Fruit fly (Drosophila melanogaster) whole organism, embryonic: ENCODE data around the gene CG5107.
A peak's percentile ranks its signal among the peaks of the same experiment; 100 is the strongest.

ENCODE experiments used
- ATbp ChIP-seq: fragments of 200-800 bp; sonication (Bioruptor generic); optimal IDR thresholded peaks from 2 replicates; lab custom pipeline; 2017; ENCODE audit warnings: missing biosample characterization, mild to moderate bottlenecking, missing genetic modification characterization, missing genetic modification reagents
- CG11398 ChIP-seq: fragments of 200-800 bp; sonication (Bioruptor generic); optimal IDR thresholded peaks from 2 replicates; lab custom pipeline; 2016; ENCODE audit warnings: missing biosample characterization, missing genetic modification characterization
- CG11695 ChIP-seq: fragments of 200-800 bp; sonication (Bioruptor generic); IDR thresholded peaks from 3 replicates; pipeline ENCODE4 v1.3.6; 2022; ENCODE audit warnings: missing biosample characterization, missing genetic modification characterization
- CG14050 ChIP-seq: fragments of 200-800 bp; sonication (Bioruptor generic); IDR thresholded peaks from 3 replicates; pipeline ENCODE4 v1.3.6; 2022; ENCODE audit warnings: missing biosample characterization, missing genetic modification characterization
- CG14965 ChIP-seq: fragments of 200-800 bp; sonication (Bioruptor generic); optimal IDR thresholded peaks from 2 replicates; lab custom pipeline; 2016; ENCODE audit warnings: missing biosample characterization, missing genetic modification characterization, borderline replicate concordance
- CG15011 ChIP-seq: fragments of 200-800 bp; sonication (Bioruptor generic); optimal IDR thresholded peaks from 3 replicates; lab custom pipeline; 2018; ENCODE audit warnings: missing biosample characterization, mild to moderate bottlenecking, missing genetic modification characterization
- CG15514 ChIP-seq: fragments of 200-800 bp; sonication (Bioruptor generic); optimal IDR thresholded peaks from 3 replicates; lab custom pipeline; 2017; ENCODE audit warnings: missing biosample characterization, missing genetic modification characterization, mild to moderate bottlenecking, moderate library complexity, missing genetic modification reagents
- CG16863 ChIP-seq: fragments of 200-800 bp; sonication (Bioruptor generic); optimal IDR thresholded peaks from 3 replicates; lab custom pipeline; 2016; ENCODE audit warnings: missing biosample characterization, missing genetic modification characterization
- CG1792 ChIP-seq: fragments of 200-800 bp; sonication (Bioruptor generic); optimal IDR thresholded peaks from 2 replicates; lab custom pipeline; 2016; ENCODE audit warnings: missing biosample characterization, missing genetic modification characterization
- CG18764 ChIP-seq: fragments of 200-800 bp; sonication (Bioruptor generic); optimal IDR thresholded peaks from 3 replicates; lab custom pipeline; 2016; ENCODE audit warnings: missing biosample characterization, missing genetic modification characterization
- CG32767 ChIP-seq: fragments of 200-800 bp; sonication (Bioruptor generic); IDR thresholded peaks from 2 replicates; pipeline ENCODE4 v1.3.6; 2022; ENCODE audit warnings: missing biosample characterization, missing genetic modification characterization
- CG32772 ChIP-seq: fragments of 200-800 bp; sonication (Bioruptor generic); IDR thresholded peaks from 2 replicates; pipeline ENCODE4 v1.3.6; 2022; ENCODE audit warnings: missing biosample characterization, missing genetic modification characterization
- CG33213 ChIP-seq: fragments of 200-800 bp; sonication (Bioruptor generic); optimal IDR thresholded peaks from 3 replicates; lab custom pipeline; 2016; ENCODE audit warnings: missing biosample characterization, missing genetic modification characterization
- CG34422 ChIP-seq: fragments of 200-800 bp; sonication (Bioruptor generic); IDR thresholded peaks from 3 replicates; pipeline ENCODE4 v1.3.6; 2022; ENCODE audit warnings: missing biosample characterization, missing genetic modification characterization
- CG4360 ChIP-seq: fragments of 200-800 bp; sonication (Bioruptor generic); IDR thresholded peaks from 2 replicates; pipeline ENCODE4 v1.3.6; 2022; ENCODE audit warnings: missing biosample characterization, missing genetic modification characterization
- CG4854 ChIP-seq: fragments of 200-800 bp; sonication (Bioruptor generic); optimal IDR thresholded peaks from 2 replicates; lab custom pipeline; 2016; ENCODE audit warnings: missing biosample characterization, missing genetic modification characterization, inconsistent platforms
- CG6813 ChIP-seq: fragments of 200-800 bp; sonication (Bioruptor generic); optimal IDR thresholded peaks from 2 replicates; lab custom pipeline; 2017; ENCODE audit warnings: missing biosample characterization, missing genetic modification characterization, mild to moderate bottlenecking, moderate library complexity, missing genetic modification reagents
- CG7357 ChIP-seq: fragments of 200-800 bp; sonication (Bioruptor generic); IDR thresholded peaks from 3 replicates; pipeline ENCODE4 v1.3.6; 2022; ENCODE audit warnings: missing biosample characterization, missing genetic modification characterization
- CG7839 ChIP-seq: fragments of 200-800 bp; sonication (Bioruptor generic); optimal IDR thresholded peaks from 3 replicates; lab custom pipeline; 2018; ENCODE audit warnings: missing biosample characterization, mild to moderate bottlenecking, missing genetic modification characterization, moderate library complexity
- CG8388 ChIP-seq: fragments of 200-800 bp; sonication (Bioruptor generic); optimal IDR thresholded peaks from 2 replicates; lab custom pipeline; 2019; ENCODE audit warnings: missing biosample characterization, mild to moderate bottlenecking, missing genetic modification characterization, moderate library complexity
- CG8944 ChIP-seq: fragments of 200-800 bp; sonication (Bioruptor generic); optimal IDR thresholded peaks from 3 replicates; lab custom pipeline; 2016; ENCODE audit warnings: missing biosample characterization, missing genetic modification characterization
- CG9932 ChIP-seq: fragments of 200-800 bp; sonication (Bioruptor generic); IDR thresholded peaks from 2 replicates; pipeline ENCODE4 v1.3.6; 2022; ENCODE audit warnings: missing biosample characterization, missing genetic modification characterization
- Drgx ChIP-seq: fragments of 200-800 bp; sonication (Bioruptor generic); IDR thresholded peaks from 2 replicates; pipeline ENCODE4 v1.3.6; 2022; ENCODE audit warnings: missing biosample characterization, missing genetic modification characterization
- Ets97D ChIP-seq: fragments of 200-800 bp; sonication (Bioruptor generic); optimal IDR thresholded peaks from 3 replicates; lab custom pipeline; 2016; ENCODE audit warnings: missing biosample characterization, missing genetic modification characterization
- Fer3 ChIP-seq: fragments of 200-800 bp; sonication (Bioruptor generic); optimal IDR thresholded peaks from 2 replicates; lab custom pipeline; 2018; ENCODE audit warnings: missing biosample characterization, mild to moderate bottlenecking, missing genetic modification characterization, moderate library complexity
- Hr51 ChIP-seq, 2 experiments: fragments of 200-800 bp; sonication (Bioruptor generic); optimal IDR thresholded peaks; 2 replicates in 1 of 2; 3 replicates in 1 of 2; lab custom pipeline; 2016 to 2018; ENCODE audit warnings: missing biosample characterization in 2 of 2, missing genetic modification characterization in 2 of 2, mild to moderate bottlenecking in 1 of 2, moderate library complexity in 1 of 2
- Lim3 ChIP-seq: fragments of 200-800 bp; sonication (Bioruptor generic); IDR thresholded peaks from 2 replicates; pipeline ENCODE4 v1.3.6; 2022; ENCODE audit warnings: missing biosample characterization, missing genetic modification characterization
- Meics ChIP-seq: fragments of 200-800 bp; sonication (Bioruptor generic); optimal IDR thresholded peaks from 2 replicates; lab custom pipeline; 2017; ENCODE audit warnings: missing biosample characterization, mild to moderate bottlenecking, missing genetic modification characterization
- Optix ChIP-seq: fragments of 200-800 bp; sonication (Bioruptor generic); IDR thresholded peaks from 3 replicates; pipeline ENCODE4 v1.3.6; 2022; ENCODE audit warnings: missing biosample characterization, missing genetic modification characterization
- Pdp1 ChIP-seq, 2 experiments: fragments of 200-800 bp; sonication (Bioruptor generic); optimal IDR thresholded peaks; 3 replicates each; lab custom pipeline; 2016; ENCODE audit warnings: missing biosample characterization in 2 of 2, missing genetic modification characterization in 2 of 2, mild to moderate bottlenecking in 1 of 2, moderate library complexity in 1 of 2
- Sry-β ChIP-seq: fragments of 200-800 bp; sonication (Bioruptor generic); optimal IDR thresholded peaks from 2 replicates; lab custom pipeline; 2018; ENCODE audit warnings: missing biosample characterization, mild to moderate bottlenecking, missing genetic modification characterization, moderate library complexity
- Sry-δ ChIP-seq: fragments of 200-800 bp; sonication (Bioruptor generic); optimal IDR thresholded peaks from 2 replicates; lab custom pipeline; 2016; ENCODE audit warnings: missing biosample characterization, missing genetic modification characterization
- Xbp1 ChIP-seq: fragments of 200-800 bp; sonication (Bioruptor generic); optimal IDR thresholded peaks from 3 replicates; lab custom pipeline; 2016; ENCODE audit warnings: missing biosample characterization, mild to moderate bottlenecking, missing genetic modification characterization
- Xrp1 ChIP-seq: fragments of 200-800 bp; sonication (Bioruptor generic); IDR thresholded peaks from 2 replicates; pipeline ENCODE4 v1.3.6; 2022; ENCODE audit warnings: missing biosample characterization, missing genetic modification characterization
- corto ChIP-seq: fragments of 200-800 bp; sonication (Bioruptor generic); optimal IDR thresholded peaks from 2 replicates; lab custom pipeline; 2016; ENCODE audit warnings: missing biosample characterization, mild to moderate bottlenecking, missing genetic modification characterization, moderate library complexity
- croc ChIP-seq: fragments of 200-800 bp; sonication (Bioruptor generic); conservative IDR thresholded peaks from 3 replicates; pipeline ENCODE4 v1.3.6; 2022; ENCODE audit warnings: missing biosample characterization, missing genetic modification characterization
- dm ChIP-seq: fragments of 200-800 bp; sonication (Bioruptor generic); optimal IDR thresholded peaks from 3 replicates; lab custom pipeline; 2016; ENCODE audit warnings: missing biosample characterization, missing genetic modification characterization
- fd64A ChIP-seq: fragments of 200-800 bp; sonication (Bioruptor generic); optimal IDR thresholded peaks from 3 replicates; lab custom pipeline; 2018; ENCODE audit warnings: missing biosample characterization, mild to moderate bottlenecking, missing genetic modification characterization
- gsb-n ChIP-seq: fragments of 200-800 bp; sonication (Bioruptor generic); optimal IDR thresholded peaks from 3 replicates; lab custom pipeline; 2018; ENCODE audit warnings: missing biosample characterization, mild to moderate bottlenecking, missing genetic modification characterization
- ind ChIP-seq: fragments of 200-800 bp; sonication (Bioruptor generic); optimal IDR thresholded peaks from 3 replicates; lab custom pipeline; 2016; ENCODE audit warnings: missing biosample characterization, missing genetic modification characterization
- lab ChIP-seq: fragments of 200-800 bp; sonication (Bioruptor generic); optimal IDR thresholded peaks from 3 replicates; lab custom pipeline; 2017; ENCODE audit warnings: missing biosample characterization, missing genetic modification characterization, mild to moderate bottlenecking, moderate library complexity, missing genetic modification reagents
- lov ChIP-seq, 2 experiments: fragments of 200-800 bp in 1 of 2; fragments of >200 bp in 1 of 2; sonication (Bioruptor generic) in 1 of 2; IDR thresholded peaks in 1 of 2; optimal IDR thresholded peaks in 1 of 2; 2 replicates in 1 of 2; 3 replicates in 1 of 2; pipeline versions ENCODE4 v1.3.6 to Lab custom; 2017 to 2022; ENCODE audit warnings: missing biosample characterization in 1 of 2, missing genetic modification characterization in 1 of 2
- nmo ChIP-seq: fragments of 200-800 bp; sonication (Bioruptor generic); optimal IDR thresholded peaks from 2 replicates; lab custom pipeline; 2018; ENCODE audit warnings: missing biosample characterization, mild to moderate bottlenecking, missing genetic modification characterization, moderate library complexity
- peb ChIP-seq: fragments of 200-800 bp; sonication (Bioruptor generic); IDR thresholded peaks from 2 replicates; pipeline ENCODE4 v1.3.6; 2022; ENCODE audit warnings: missing biosample characterization, missing genetic modification characterization
- pita ChIP-seq: fragments of 200-800 bp; sonication (Bioruptor generic); optimal IDR thresholded peaks from 2 replicates; lab custom pipeline; 2017; ENCODE audit warnings: missing biosample characterization, mild to moderate bottlenecking, missing genetic modification characterization
- seq ChIP-seq: fragments of 200-800 bp; sonication (Bioruptor generic); IDR thresholded peaks from 2 replicates; pipeline ENCODE4 v1.3.6; 2022; ENCODE audit warnings: missing biosample characterization, missing genetic modification characterization
- sim ChIP-seq: fragments of 200-800 bp; sonication (Bioruptor generic); IDR thresholded peaks from 2 replicates; pipeline ENCODE4 v1.3.6; 2022; ENCODE audit warnings: missing biosample characterization, missing genetic modification characterization
- stc ChIP-seq: fragments of 200-800 bp; sonication (Bioruptor generic); IDR thresholded peaks from 2 replicates; pipeline ENCODE4 v1.3.6; 2022; ENCODE audit warnings: missing biosample characterization, missing genetic modification characterization

Gene CG5107

DNA sequence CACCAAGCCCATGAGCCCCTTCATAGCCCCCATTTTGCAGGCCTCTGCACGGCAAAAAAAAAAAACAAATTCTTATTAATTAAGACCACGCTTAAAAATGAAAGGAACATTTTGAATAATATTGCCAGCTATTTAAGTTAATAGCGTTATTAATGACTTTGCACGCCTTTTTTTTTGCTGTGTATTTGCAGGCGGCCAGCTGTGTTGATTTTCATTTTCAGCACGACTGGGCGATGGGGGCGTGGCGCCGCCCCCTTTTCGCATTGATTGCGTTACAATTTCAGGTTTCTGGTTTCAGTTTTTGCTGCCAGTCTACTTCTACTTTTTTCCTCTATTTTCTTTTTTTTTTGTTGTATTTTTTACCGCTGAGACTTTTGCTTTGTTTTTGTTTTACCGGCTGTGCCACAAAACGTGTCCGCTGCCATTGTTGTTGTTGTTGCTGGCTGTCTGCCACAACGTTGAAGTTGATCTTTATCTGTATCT is 27.0 kb downstream of the CG5107 start (continued):
- TF ChIP-seq Xbp1 (GFP tag; lab: Kevin White, UChicago) (peak; percentile 37), CG14050 (GFP tag; lab: Robert Waterston, UW) (peak; percentile 34; the same call in 1 of the 3 replicates), Meics (GFP tag; lab: Kevin White, UChicago) (peak; percentile 10), corto (peak; percentile 20), nmo (GFP tag; lab: Kevin White, UChicago) (peak; percentile 27), CG14965 (no peak), CG7357 (GFP tag; lab: Robert Waterston, UW) (no peak), Pdp1 (GFP tag; optimal IDR thresholded peaks at IDR 0.05; lab: Kevin White, UChicago) (peak in 1 of 2 experiments; percentile 32), CG1792 (peak; percentile 11), Lim3 (0 out of 2 replicates have a peak, but pooled peaks have one; percentile 25), Drgx (GFP tag; lab: Robert Waterston, UW) (peak; percentile 94), CG9932 (GFP tag; lab: Robert Waterston, UW) (peak; percentile 27; the same call in 1 of the 2 replicates), CG8944 (peak; percentile 15), gsb-n (tag; lab: Kevin White, UChicago) (no peak), CG4854 (GFP tag; lab: Kevin White, UChicago) (peak; percentile 11), sim (GFP tag; lab: Robert Waterston, UW) (peak; percentile 35; the same call in 1 of the 2 replicates), ind (GFP tag; lab: Kevin White, UChicago) (peak; percentile 50), CG8388 (GFP tag; lab: Kevin White, UChicago) (peak; percentile 9), CG7839 (tag; lab: Kevin White, UChicago) (peak; percentile 55), CG15514 (GFP tag; lab: Kevin White, UChicago) (peak; percentile 11), CG11695 (GFP tag; lab: Robert Waterston, UW) (0 out of 3 replicates have a peak, but pooled peaks have one; percentile 32), peb (0 out of 2 replicates have a peak, but pooled peaks have one; percentile 6), lov (optimal IDR thresholded peaks at IDR 0.05; lab: Kevin White, UChicago) (no peak), lov (GFP tag; IDR thresholded peaks at IDR 0.05; lab: Robert Waterston, UW) (peak; percentile 38; the same call in 1 of the 3 replicates), CG18764 (GFP tag; lab: Kevin White, UChicago) (no peak), Optix (GFP tag; lab: Robert Waterston, UW) (0 out of 3 replicates have a peak, but pooled peaks have one; percentile 11), dm (no peak), croc (GFP tag; lab: Robert Waterston, UW) (peak; percentile 29; the same call in 2 of the 3 replicates), seq (GFP tag; lab: Robert Waterston, UW) (peak; percentile 44; the same call in 1 of the 2 replicates), fd64A (GFP tag; lab: Kevin White, UChicago) (no peak), CG15011 (peak; percentile 1), CG32772 (GFP tag; lab: Robert Waterston, UW) (peak; percentile 42; the same call in 1 of the 2 replicates), CG11398 (no peak), Fer3 (peak; percentile 9), Ets97D (GFP tag; lab: Kevin White, UChicago) (no peak), Xrp1 (GFP tag; lab: Robert Waterston, UW) (peak; percentile 48; the same call in 1 of the 2 replicates), stc (0 out of 2 replicates have a peak, but pooled peaks have one; percentile 26), Sry-β (GFP tag; lab: Kevin White, UChicago) (no peak), CG6813 (peak; percentile 22), CG33213 (peak; percentile 8), lab (GFP tag; lab: Kevin White, UChicago) (peak; percentile 71), CG34422 (GFP tag; lab: Robert Waterston, UW) (0 out of 3 replicates have a peak, but pooled peaks have one; percentile 37), Sry-δ (GFP tag; lab: Kevin White, UChicago) (peak; percentile 5), CG4360 (GFP tag; lab: Robert Waterston, UW) (peak; percentile 49; the same call in 1 of the 2 replicates), Hr51 (GFP tag; optimal IDR thresholded peaks at IDR 0.05; lab: Kevin White, UChicago) (peak in 1 of 2 experiments; percentile 33), ATbp (no peak), pita (no peak), CG32767 (GFP tag; lab: Robert Waterston, UW) (no peak), CG16863 (GFP tag; lab: Kevin White, UChicago) (no peak)
